Fruit fly (Drosophila melanogaster): ENCODE measurements around the gene grp.

- TF ChIP-seq ind (GFP tag; optimal IDR thresholded peaks at IDR 0.05), result no peak
- TF ChIP-seq CG14965 (GFP tag; optimal IDR thresholded peaks at IDR 0.05; ENCODE audit: borderline replicate concordance), result no peak
- TF ChIP-seq CG8388 (GFP tag; optimal IDR thresholded peaks at IDR 0.05), result no peak
- TF ChIP-seq Aef1 (GFP tag; IDR thresholded peaks at IDR 0.05), result no peak
- no peak for TF ChIP-seq wor (GFP tag; IDR thresholded peaks at IDR 0.05)
- no peak for TF ChIP-seq jumu (GFP tag; optimal IDR thresholded peaks at IDR 0.05)
Measured at dm6 chr2L:16731799-16732198, 51.9 kb downstream of the grp start, which contains the start of gene Prosbeta4.
